Worm (Caenorhabditis elegans) whole organism, late embryonic: ENCODE data around the gene Y49E10.16.

Experiments
- K09A11.1 ChIP-seq: sonication (generic microtip); optimal IDR thresholded peaks from 2 replicates; lab custom pipeline; 2017; ENCODE audit warnings: antibody characterized with exemption, mild to moderate bottlenecking, missing genetic modification characterization, missing compliant biosample characterization; ENCODE audit not compliant: insufficient read depth
- tbx-2 ChIP-seq: sonication (generic microtip); optimal IDR thresholded peaks from 2 replicates; lab custom pipeline; 2016; ENCODE audit warnings: missing genetic modification characterization, missing compliant biosample characterization
- unc-55 ChIP-seq: sonication (generic microtip); optimal IDR thresholded peaks from 2 replicates; lab custom pipeline; 2017; ENCODE audit warnings: missing biosample characterization, missing genetic modification reagents, missing genetic modification characterization
- unc-86 ChIP-seq: sonication (generic microtip); optimal IDR thresholded peaks from 2 replicates; lab custom pipeline; 2016; ENCODE audit warnings: missing genetic modification characterization, missing compliant biosample characterization

ce11 chrIII:12429579-12430084 is 677 bp upstream of the Y49E10.16 start, which contains the start of gene snr-6:
- no peak for TF ChIP-seq unc-55 (GFP tag; lab: Kevin White, UChicago)
- TF ChIP-seq unc-86 (tag; lab: Kevin White, UChicago): no peak
- peak; percentile 41 for TF ChIP-seq tbx-2 (tag; lab: Kevin White, UChicago)
- TF ChIP-seq K09A11.1 (tag; lab: Kevin White, UChicago): no peak
